Fruit fly (Drosophila melanogaster): Measurements from ENCODE around the gene ATPsynepsilonL.
A peak's percentile ranks its signal among the peaks of the same experiment; 100 is the strongest.

The ATPsynepsilonL gene

DNA sequence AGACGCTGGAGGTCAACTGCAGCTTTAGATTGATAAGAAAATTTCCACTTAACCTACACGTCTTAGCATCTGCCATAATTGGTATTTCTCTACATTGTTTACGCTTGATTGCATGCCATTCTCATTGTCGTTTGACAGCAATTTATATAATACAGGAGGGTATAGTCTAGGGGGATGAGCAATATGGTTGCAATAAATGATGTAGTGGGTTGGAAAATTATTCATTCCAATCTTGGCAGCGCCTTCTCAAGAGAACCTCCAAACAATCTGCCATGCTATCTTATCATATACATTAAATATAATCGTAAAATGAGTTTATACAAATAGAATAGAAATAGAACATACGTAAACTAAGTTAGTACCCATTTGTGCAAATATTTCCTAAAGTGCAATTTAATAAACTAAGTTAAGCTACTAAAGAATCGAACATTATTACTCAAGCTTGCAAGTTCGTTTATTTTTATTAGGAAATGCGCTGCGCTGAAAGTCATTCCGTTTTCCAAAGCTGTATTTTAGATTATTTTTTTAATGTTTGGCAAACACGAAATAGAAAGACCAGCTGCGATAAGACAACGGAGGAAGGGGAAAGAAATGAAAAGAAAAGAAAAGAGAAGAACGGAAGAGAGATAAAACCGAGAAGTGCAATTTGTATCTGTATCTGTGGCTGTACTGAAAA is 43.0 kb upstream of the ATPsynepsilonL start:
- no peak for TF ChIP-seq brk (GFP tag; optimal IDR thresholded peaks at IDR 0.05)
- no peak for TF ChIP-seq rgr (GFP tag; optimal IDR thresholded peaks at IDR 0.05)
- no peak for TF ChIP-seq Mio (GFP tag; optimal IDR thresholded peaks at IDR 0.05)
- no peak for TF ChIP-seq Jra (GFP tag; optimal IDR thresholded peaks at IDR 0.05)
- TF ChIP-seq dsf (GFP tag; optimal IDR thresholded peaks at IDR 0.05; ENCODE audit: borderline replicate concordance): no peak
- no peak for TF ChIP-seq Hnf4 (GFP tag; optimal IDR thresholded peaks at IDR 0.05)
- no peak for TF ChIP-seq pan (optimal IDR thresholded peaks at IDR 0.05)
- no peak for TF ChIP-seq Hr78 (GFP tag; optimal IDR thresholded peaks at IDR 0.05)
- TF ChIP-seq CrebA (GFP tag; optimal IDR thresholded peaks at IDR 0.05; ENCODE audit: borderline replicate concordance): no peak
- no peak for TF ChIP-seq dl (GFP tag; optimal IDR thresholded peaks at IDR 0.05; ENCODE audit: insufficient read depth in 1 of 2, partially characterized antibody in 2 of 2)

DNA sequence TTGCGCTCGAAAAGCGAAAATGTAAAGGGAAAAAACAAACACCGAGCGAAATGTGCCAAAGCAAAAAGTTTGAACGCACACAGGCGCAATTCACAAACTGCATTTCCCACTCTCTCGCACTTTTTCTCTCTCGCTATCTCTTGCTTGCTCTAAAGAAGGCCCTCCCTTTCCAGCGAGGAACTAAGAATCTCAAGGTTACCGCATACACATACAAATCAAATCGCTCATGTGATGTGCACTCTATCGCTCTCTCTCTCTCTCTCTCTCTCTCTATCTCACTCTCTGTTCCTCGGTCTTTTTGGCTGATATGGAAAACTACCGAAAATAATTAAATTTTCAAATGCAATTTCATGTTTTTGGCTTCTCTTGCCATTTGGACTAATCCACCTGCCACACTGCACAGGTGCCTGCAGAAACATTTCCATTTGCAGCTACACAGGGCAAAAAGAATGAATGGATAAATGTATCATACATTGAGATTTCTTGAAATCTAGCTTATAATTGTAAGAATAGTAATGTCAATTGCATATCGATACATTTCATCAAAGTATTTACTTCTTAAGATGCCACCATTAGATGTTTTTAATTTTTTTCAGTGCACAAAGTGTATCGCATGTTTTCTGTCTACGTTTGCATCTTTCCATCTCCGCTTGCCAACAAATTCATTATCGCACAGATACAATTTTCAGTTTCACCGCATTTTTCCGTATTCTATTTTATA is 42.1 kb upstream of the ATPsynepsilonL start:
- TF ChIP-seq br (GFP tag; optimal IDR thresholded peaks at IDR 0.05): peak; percentile 52
- no peak for TF ChIP-seq Hr83 (GFP tag; optimal IDR thresholded peaks at IDR 0.05; ENCODE audit: poor library complexity, severe bottlenecking)
- TF ChIP-seq brk (GFP tag; optimal IDR thresholded peaks at IDR 0.05): peak; percentile 24
- no peak for TF ChIP-seq lola (GFP tag; optimal IDR thresholded peaks at IDR 0.05)
- TF ChIP-seq psq (GFP tag; optimal IDR thresholded peaks at IDR 0.05): peak; percentile 38
- TF ChIP-seq Jra (GFP tag; optimal IDR thresholded peaks at IDR 0.05): peak; percentile 57
- no peak for TF ChIP-seq Myc (optimal IDR thresholded peaks at IDR 0.05)
- peak; percentile 53 for TF ChIP-seq tai (GFP tag; optimal IDR thresholded peaks at IDR 0.05)
- peak; percentile 20 for TF ChIP-seq woc (GFP tag; optimal IDR thresholded peaks at IDR 0.05)
- TF ChIP-seq N (GFP tag; optimal IDR thresholded peaks at IDR 0.05): peak; percentile 24
- TF ChIP-seq dl (GFP tag; optimal IDR thresholded peaks at IDR 0.05; ENCODE audit: insufficient read depth in 1 of 2, partially characterized antibody in 2 of 2): peak in 1 of 2 experiments; percentile 3
- peak; percentile 71 for TF ChIP-seq Hnf4 (GFP tag; optimal IDR thresholded peaks at IDR 0.05)
- TF ChIP-seq HLH106 (tag; optimal IDR thresholded peaks at IDR 0.05): peak; percentile 58
- TF ChIP-seq dsf (GFP tag; optimal IDR thresholded peaks at IDR 0.05; ENCODE audit: borderline replicate concordance): peak; percentile 29
- peak; percentile 67 for TF ChIP-seq fru (GFP tag; optimal IDR thresholded peaks at IDR 0.05)
- no peak for TF ChIP-seq Mio (GFP tag; optimal IDR thresholded peaks at IDR 0.05)
- TF ChIP-seq OdsH (GFP tag; optimal IDR thresholded peaks at IDR 0.05): peak; percentile 66
- peak; percentile 32 for TF ChIP-seq Dif (GFP tag; optimal IDR thresholded peaks at IDR 0.05; ENCODE audit: partially characterized antibody)
- peak; percentile 43 for TF ChIP-seq Sp1 (GFP tag; optimal IDR thresholded peaks at IDR 0.05)
- TF ChIP-seq Rel (GFP tag; optimal IDR thresholded peaks at IDR 0.05): no peak
- TF ChIP-seq Rel (tag; optimal IDR thresholded peaks at IDR 0.05): no peak
- TF ChIP-seq h (GFP tag; optimal IDR thresholded peaks at IDR 0.05): peak; percentile 73
- peak; percentile 79 for TF ChIP-seq ey (GFP tag; optimal IDR thresholded peaks at IDR 0.05)
- TF ChIP-seq foxo (GFP tag; optimal IDR thresholded peaks at IDR 0.05): peak in 1 of 2 experiments; percentile 75
- TF ChIP-seq rgr (GFP tag; optimal IDR thresholded peaks at IDR 0.05): peak; percentile 80
- no peak for TF ChIP-seq jim (GFP tag; optimal IDR thresholded peaks at IDR 0.05)
- TF ChIP-seq dmrt93B (GFP tag; optimal IDR thresholded peaks at IDR 0.05): peak; percentile 11

DNA sequence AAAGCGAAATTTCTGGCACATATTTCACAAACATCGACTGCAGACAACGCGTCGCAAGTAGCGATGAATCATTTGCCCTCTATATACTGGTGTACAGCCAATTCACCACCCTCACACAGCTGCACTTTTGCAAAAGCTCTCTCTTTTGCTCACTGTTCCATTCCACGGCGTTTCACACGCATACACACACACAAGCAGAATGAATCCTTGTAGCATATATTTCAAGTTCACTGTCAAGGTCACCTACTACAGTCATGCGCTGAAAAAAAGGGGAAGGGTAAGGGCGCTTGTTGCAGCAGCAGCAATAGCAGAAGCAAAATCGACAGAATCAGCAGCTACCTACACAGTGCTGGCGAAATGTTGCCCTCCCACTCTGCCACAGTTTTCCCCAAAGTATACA is 40.9 kb upstream of the ATPsynepsilonL start:
- TF ChIP-seq Dfd (GFP tag; optimal IDR thresholded peaks at IDR 0.05) (no peak), Jra (GFP tag; optimal IDR thresholded peaks at IDR 0.05) (peak; percentile 1), psq (GFP tag; optimal IDR thresholded peaks at IDR 0.05) (no peak), CG9705 (GFP tag; optimal IDR thresholded peaks at IDR 0.05) (no peak), brk (GFP tag; optimal IDR thresholded peaks at IDR 0.05) (no peak), Vsx2 (GFP tag; optimal IDR thresholded peaks at IDR 0.05; ENCODE audit: partially characterized antibody) (no peak), HLH106 (tag; optimal IDR thresholded peaks at IDR 0.05) (no peak), N (GFP tag; optimal IDR thresholded peaks at IDR 0.05) (peak; percentile 22), OdsH (GFP tag; optimal IDR thresholded peaks at IDR 0.05) (peak; percentile 6), fru (GFP tag; optimal IDR thresholded peaks at IDR 0.05) (peak; percentile 33), dsf (GFP tag; optimal IDR thresholded peaks at IDR 0.05; ENCODE audit: borderline replicate concordance) (no peak), rgr (GFP tag; optimal IDR thresholded peaks at IDR 0.05) (no peak), ey (GFP tag; optimal IDR thresholded peaks at IDR 0.05) (no peak), tai (GFP tag; optimal IDR thresholded peaks at IDR 0.05) (no peak)
